Fruit fly (Drosophila melanogaster) whole organism, wandering third instar larva: ENCODE measurements around the gene CG2258.

Source experiments
- Abd-B ChIP-seq: fragments of >200 bp; optimal IDR thresholded peaks from 2 replicates; lab custom pipeline; 2017; ENCODE audit warnings: missing biosample characterization, missing genetic modification characterization
- CG32264 ChIP-seq: fragments of 200-800 bp; sonication (Bioruptor generic); optimal IDR thresholded peaks from 2 replicates; lab custom pipeline; 2016; ENCODE audit warnings: missing biosample characterization, missing genetic modification characterization
- CG9705 ChIP-seq: fragments of 200-800 bp; sonication (Bioruptor generic); optimal IDR thresholded peaks from 2 replicates; lab custom pipeline; 2018; ENCODE audit warnings: missing biosample characterization, mild to moderate bottlenecking, missing genetic modification characterization
- CrebA ChIP-seq: fragments of 200-800 bp; sonication (Bioruptor generic); optimal IDR thresholded peaks from 2 replicates; lab custom pipeline; 2016; ENCODE audit warnings: missing biosample characterization, mild to moderate bottlenecking, missing genetic modification characterization, borderline replicate concordance
- Dfd ChIP-seq: fragments of >200 bp; optimal IDR thresholded peaks from 2 replicates; lab custom pipeline; 2017; ENCODE audit warnings: missing biosample characterization, missing genetic modification characterization
- Dif ChIP-seq: fragments of 200-275, 200-300 bp; sonication (Bioruptor generic); optimal IDR thresholded peaks from 2 replicates; lab custom pipeline; 2018; ENCODE audit warnings: missing biosample characterization, missing genetic modification characterization; ENCODE audit not compliant: partially characterized antibody
- GATAd ChIP-seq: sonication (Bioruptor generic); optimal IDR thresholded peaks from 2 replicates; lab custom pipeline; 2016; ENCODE audit warnings: missing biosample characterization, missing genetic modification characterization
- HLH106 ChIP-seq: fragments of 200-800 bp; optimal IDR thresholded peaks from 3 replicates; lab custom pipeline; 2019; ENCODE audit warnings: missing biosample characterization, mild to moderate bottlenecking, missing genetic modification characterization, moderate library complexity
- Hnf4 ChIP-seq: fragments of 200-800 bp; sonication (Bioruptor generic); optimal IDR thresholded peaks from 2 replicates; lab custom pipeline; 2016; ENCODE audit warnings: missing biosample characterization, mild to moderate bottlenecking, missing genetic modification characterization
- Hr78 ChIP-seq: fragments of >200 bp; optimal IDR thresholded peaks from 2 replicates; lab custom pipeline; 2017; ENCODE audit warnings: missing biosample characterization, missing genetic modification characterization
- Jra ChIP-seq: sonication (Bioruptor generic); optimal IDR thresholded peaks from 2 replicates; lab custom pipeline; 2016; ENCODE audit warnings: missing biosample characterization, missing genetic modification characterization
- Mio ChIP-seq: sonication (Bioruptor generic); optimal IDR thresholded peaks from 2 replicates; lab custom pipeline; 2016; ENCODE audit warnings: missing biosample characterization, missing genetic modification characterization
- Myc ChIP-seq: fragments of >200 bp; optimal IDR thresholded peaks from 2 replicates; lab custom pipeline; 2017
- N ChIP-seq: fragments of >200 bp; optimal IDR thresholded peaks from 2 replicates; lab custom pipeline; 2018; ENCODE audit warnings: missing biosample characterization, missing external identifiers, missing genetic modification characterization
- OdsH ChIP-seq: fragments of 200-800 bp; sonication (Bioruptor generic); optimal IDR thresholded peaks from 2 replicates; lab custom pipeline; 2016; ENCODE audit warnings: missing biosample characterization, mild to moderate bottlenecking, missing genetic modification characterization
- Rel ChIP-seq, 2 experiments: fragments of 200-800 bp; sonication (Bioruptor generic) in 1 of 2; optimal IDR thresholded peaks; 2 replicates in 1 of 2; 3 replicates in 1 of 2; lab custom pipeline; 2016 to 2019; ENCODE audit warnings: mild to moderate bottlenecking in 2 of 2, missing biosample characterization in 2 of 2, missing genetic modification characterization in 2 of 2, moderate library complexity in 1 of 2
- Sp1 ChIP-seq: fragments of 200-800 bp; sonication (Bioruptor generic); optimal IDR thresholded peaks from 3 replicates; lab custom pipeline; 2019; ENCODE audit warnings: missing biosample characterization, mild to moderate bottlenecking, missing genetic modification characterization, moderate library complexity
- br ChIP-seq: fragments of 200-800 bp; sonication (Bioruptor generic); optimal IDR thresholded peaks from 2 replicates; lab custom pipeline; 2016; ENCODE audit warnings: missing biosample characterization, missing genetic modification characterization
- dl ChIP-seq, 2 experiments: fragments of 175-275, 200-275 bp in 1 of 2; fragments of 200-275 bp in 1 of 2; sonication (Bioruptor generic); optimal IDR thresholded peaks; lab custom pipeline; 2018; ENCODE audit warnings: mild to moderate bottlenecking in 2 of 2, missing biosample characterization in 2 of 2, missing genetic modification characterization in 2 of 2, moderate library complexity in 2 of 2; ENCODE audit not compliant: partially characterized antibody in 2 of 2, insufficient read depth in 1 of 2
- dsf ChIP-seq: sonication (Bioruptor generic); optimal IDR thresholded peaks from 2 replicates; lab custom pipeline; 2016; ENCODE audit warnings: missing biosample characterization, missing genetic modification characterization, borderline replicate concordance
- ey ChIP-seq: fragments of 200-800 bp; sonication (Bioruptor generic); optimal IDR thresholded peaks from 2 replicates; lab custom pipeline; 2016; ENCODE audit warnings: missing biosample characterization, missing genetic modification characterization
- foxo ChIP-seq, 2 experiments: fragments of 200-800 bp; sonication (Bioruptor generic); optimal IDR thresholded peaks; 2 replicates in 1 of 2; 3 replicates in 1 of 2; lab custom pipeline; 2016 to 2017; ENCODE audit warnings: missing biosample characterization in 2 of 2, missing genetic modification characterization in 2 of 2
- fru ChIP-seq: fragments of 200-800 bp; sonication (Bioruptor generic); optimal IDR thresholded peaks from 3 replicates; lab custom pipeline; 2016; ENCODE audit warnings: missing biosample characterization, mild to moderate bottlenecking, missing genetic modification characterization
- h ChIP-seq: fragments of 200-800 bp; sonication (Bioruptor generic); optimal IDR thresholded peaks from 3 replicates; lab custom pipeline; 2016; ENCODE audit warnings: missing biosample characterization, mild to moderate bottlenecking, missing genetic modification characterization
- jim ChIP-seq: fragments of 175-275, 200-325 bp; sonication (Bioruptor generic); optimal IDR thresholded peaks from 2 replicates; lab custom pipeline; 2016; ENCODE audit warnings: missing biosample characterization, mild to moderate bottlenecking, missing genetic modification characterization
- lola ChIP-seq: fragments of >200 bp; optimal IDR thresholded peaks from 2 replicates; lab custom pipeline; 2017; ENCODE audit warnings: missing biosample characterization, missing genetic modification characterization
- pan ChIP-seq: fragments of >200 bp; optimal IDR thresholded peaks from 2 replicates; lab custom pipeline; 2017
- psq ChIP-seq: fragments of 200-800 bp; sonication (Bioruptor generic); optimal IDR thresholded peaks from 3 replicates; lab custom pipeline; 2017; ENCODE audit warnings: missing biosample characterization, mild to moderate bottlenecking, missing genetic modification characterization, moderate library complexity
- rgr ChIP-seq: fragments of 200-800 bp; sonication (Bioruptor generic); optimal IDR thresholded peaks from 3 replicates; lab custom pipeline; 2016; ENCODE audit warnings: missing biosample characterization, mild to moderate bottlenecking, missing genetic modification characterization
- sage ChIP-seq: fragments of 200-800 bp; sonication (Bioruptor generic); optimal IDR thresholded peaks from 2 replicates; lab custom pipeline; 2016; ENCODE audit warnings: missing biosample characterization, mild to moderate bottlenecking, missing genetic modification characterization
- sv ChIP-seq: fragments of 200-800 bp; sonication (Bioruptor generic); optimal IDR thresholded peaks from 3 replicates; lab custom pipeline; 2016; ENCODE audit warnings: missing biosample characterization, missing genetic modification characterization
- tai ChIP-seq: sonication (Bioruptor generic); optimal IDR thresholded peaks from 2 replicates; lab custom pipeline; 2016; ENCODE audit warnings: missing biosample characterization, missing genetic modification characterization
- usp ChIP-seq: fragments of >200 bp; optimal IDR thresholded peaks from 2 replicates; lab custom pipeline; 2017; ENCODE audit warnings: missing biosample characterization, missing genetic modification characterization
- woc ChIP-seq: sonication (Bioruptor generic); optimal IDR thresholded peaks from 2 replicates; lab custom pipeline; 2016; ENCODE audit warnings: missing biosample characterization, mild to moderate bottlenecking, missing genetic modification characterization

CG2258 gene

DNA sequence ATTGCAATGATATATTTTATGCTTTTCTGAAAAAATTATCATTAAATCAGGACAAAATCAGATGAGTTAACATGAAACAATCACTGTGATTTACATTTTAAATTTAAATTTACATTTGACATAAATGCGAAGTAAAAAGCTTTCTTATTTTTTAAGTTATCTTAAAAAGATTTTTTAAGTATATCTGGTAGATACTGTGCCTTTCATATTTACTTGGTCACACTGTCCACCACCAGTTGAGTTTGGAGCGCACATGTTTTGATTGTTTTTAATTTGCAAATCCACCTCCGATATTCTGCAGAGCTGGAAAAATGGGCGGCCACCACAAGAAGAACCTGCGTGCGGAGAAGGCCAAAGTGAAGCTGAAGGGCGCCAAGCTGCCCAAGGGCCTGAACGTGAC lies 14.9 kb upstream of the CG2258 start, which contains the start of gene CG1575:
TSS of gene CG1575 (plus strand) at position 200 of the 400 bp plus-strand sequence.
- TF ChIP-seq Myc (no peak), N (GFP tag; lab: Kevin White, UChicago) (no peak), Hnf4 (GFP tag; lab: Kevin White, UChicago) (no peak), sv (GFP tag; lab: Kevin White, UChicago) (no peak), CrebA (GFP tag; lab: Kevin White, UChicago) (no peak), br (GFP tag; lab: Kevin White, UChicago) (no peak), Hr78 (GFP tag; lab: Kevin White, UChicago) (no peak), Jra (no peak), rgr (GFP tag; lab: Kevin White, UChicago) (no peak), Mio (no peak), woc (no peak), foxo (GFP tag; optimal IDR thresholded peaks at IDR 0.05; lab: Kevin White, UChicago) (no peak)

DNA sequence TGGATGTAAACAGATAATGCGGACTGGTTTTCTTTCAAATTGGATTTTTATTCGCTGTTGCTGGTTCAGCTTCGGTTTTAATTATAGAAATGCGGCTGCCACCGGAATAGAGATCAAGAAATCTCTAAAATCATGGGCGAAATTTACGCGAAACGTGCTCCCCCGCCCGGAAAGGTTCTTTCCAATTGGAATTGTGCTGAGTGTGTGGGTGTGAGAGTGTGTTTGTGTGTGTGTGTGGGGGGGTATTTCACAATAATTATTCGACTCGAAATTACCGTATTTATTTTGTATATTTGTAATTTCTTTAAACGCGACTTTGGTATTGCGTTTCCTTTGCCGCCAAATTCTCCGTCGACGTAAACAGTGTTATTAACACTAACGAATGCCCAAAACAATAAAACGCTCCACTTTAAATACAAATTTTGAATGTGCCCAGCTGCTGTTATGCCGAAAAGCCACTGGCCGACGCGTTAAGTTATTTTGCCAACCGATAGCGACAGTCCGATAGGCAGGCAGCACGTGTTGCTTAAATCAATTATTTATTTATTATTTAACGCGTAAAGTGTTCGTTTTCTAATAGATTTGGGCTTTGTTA lies 13.9 kb upstream of the CG2258 start, which contains the start of gene Gclc:
TSS of gene Gclc (minus strand) at position 431 of the 595 bp plus-strand sequence.
- TF ChIP-seq lola (GFP tag; lab: Kevin White, UChicago) (no peak), br (GFP tag; lab: Kevin White, UChicago) (no peak), CG9705 (GFP tag; lab: Kevin White, UChicago) (no peak), GATAd (GFP tag; lab: Kevin White, UChicago) (no peak), CG32264 (GFP tag; lab: Kevin White, UChicago) (no peak), pan (lab: Kevin White, UChicago) (no peak), rgr (GFP tag; lab: Kevin White, UChicago) (peak; percentile 11), dsf (no peak), Jra (no peak), OdsH (GFP tag; lab: Kevin White, UChicago) (no peak), Abd-B (GFP tag; lab: Kevin White, UChicago) (no peak), Sp1 (no peak), psq (GFP tag; lab: Kevin White, UChicago) (no peak), Mio (no peak), dl (GFP tag; optimal IDR thresholded peaks at IDR 0.05; lab: Kevin White, UChicago; ENCODE audit: insufficient read depth in 1 of 2, partially characterized antibody in 2 of 2) (no peak), woc (no peak), Dfd (GFP tag; lab: Kevin White, UChicago) (no peak), jim (GFP tag; lab: Kevin White, UChicago) (no peak), tai (GFP tag; lab: Kevin White, UChicago) (no peak), Hnf4 (GFP tag; lab: Kevin White, UChicago) (no peak), fru (GFP tag; lab: Kevin White, UChicago) (no peak), Myc (peak; percentile 48), ey (GFP tag; lab: Kevin White, UChicago) (peak; percentile 3), sv (GFP tag; lab: Kevin White, UChicago) (no peak), h (GFP tag; lab: Kevin White, UChicago) (no peak), Dif (GFP tag; lab: Kevin White, UChicago) (no peak), Rel (GFP tag; optimal IDR thresholded peaks at IDR 0.05; lab: Kevin White, UChicago) (no peak), Rel (tag; optimal IDR thresholded peaks at IDR 0.05; lab: Kevin White, UChicago) (peak; percentile 83)
- TF ChIP-seq, all 38 proteins: peak for 4

dm6 chrX:8115343-8115676 lies 13.4 kb upstream of the CG2258 start:
- TF ChIP-seq foxo (GFP tag; optimal IDR thresholded peaks at IDR 0.05; lab: Kevin White, UChicago) (no peak), OdsH (GFP tag; lab: Kevin White, UChicago) (no peak), h (GFP tag; lab: Kevin White, UChicago) (no peak), dsf (no peak), Hr78 (GFP tag; lab: Kevin White, UChicago) (no peak), sage (no peak), fru (GFP tag; lab: Kevin White, UChicago) (no peak), Rel (GFP tag; optimal IDR thresholded peaks at IDR 0.05; lab: Kevin White, UChicago) (no peak), Rel (tag; optimal IDR thresholded peaks at IDR 0.05; lab: Kevin White, UChicago) (no peak), HLH106 (no peak), woc (no peak), Dfd (GFP tag; lab: Kevin White, UChicago) (no peak), usp (GFP tag; lab: Kevin White, UChicago) (no peak), N (GFP tag; lab: Kevin White, UChicago) (no peak), lola (GFP tag; lab: Kevin White, UChicago) (no peak), Sp1 (no peak), Dif (GFP tag; lab: Kevin White, UChicago) (no peak), psq (GFP tag; lab: Kevin White, UChicago) (no peak), ey (GFP tag; lab: Kevin White, UChicago) (no peak)
